Fruit fly (Drosophila melanogaster) whole organism, embryonic: Measurements from ENCODE around the gene CG13390.

ENCODE experiments used
- ATbp ChIP-seq: fragments of 200-800 bp; sonication (Bioruptor generic); optimal IDR thresholded peaks from 2 replicates; lab custom pipeline; 2017; ENCODE audit warnings: missing biosample characterization, mild to moderate bottlenecking, missing genetic modification characterization, missing genetic modification reagents
- Blimp-1 ChIP-seq: fragments of 200-800 bp; sonication (Bioruptor generic); optimal IDR thresholded peaks from 3 replicates; lab custom pipeline; 2018; ENCODE audit warnings: missing biosample characterization, missing genetic modification characterization, mild to moderate bottlenecking, moderate library complexity, missing genetic modification reagents
- CG10321 ChIP-seq: fragments of 200-800 bp; sonication (Bioruptor generic); IDR thresholded peaks from 2 replicates; pipeline ENCODE4 v1.3.6; 2022; ENCODE audit warnings: missing biosample characterization, missing genetic modification characterization
- CG10565 ChIP-seq: fragments of 200-800 bp; sonication (Bioruptor generic); optimal IDR thresholded peaks from 3 replicates; lab custom pipeline; 2016; ENCODE audit warnings: missing biosample characterization, mild to moderate bottlenecking, missing genetic modification characterization
- CG12744 ChIP-seq: fragments of 200-800 bp; sonication (Bioruptor generic); optimal IDR thresholded peaks from 2 replicates; lab custom pipeline; 2016; ENCODE audit warnings: missing biosample characterization, missing genetic modification characterization
- CG13624 ChIP-seq: fragments of 200-800 bp; sonication (Bioruptor generic); optimal IDR thresholded peaks from 2 replicates; lab custom pipeline; 2016; ENCODE audit warnings: missing biosample characterization, missing genetic modification characterization
- CG14441 ChIP-seq: fragments of 200-800 bp; sonication (Bioruptor generic); IDR thresholded peaks from 2 replicates; pipeline ENCODE4 v1.3.6; 2022; ENCODE audit warnings: missing biosample characterization, missing genetic modification characterization
- CG14667 ChIP-seq: fragments of 200-800 bp; sonication (Bioruptor generic); IDR thresholded peaks from 2 replicates; pipeline ENCODE4 v1.3.6; 2022; ENCODE audit warnings: missing biosample characterization, missing genetic modification characterization
- CG14860 ChIP-seq: fragments of 200-800 bp; sonication (Bioruptor generic); IDR thresholded peaks from 3 replicates; pipeline ENCODE4 v1.3.6; 2022; ENCODE audit warnings: missing biosample characterization, missing genetic modification characterization; ENCODE audit not compliant: partially characterized antibody
- CG17385 ChIP-seq: fragments of 200-800 bp; sonication (Bioruptor generic); optimal IDR thresholded peaks from 3 replicates; lab custom pipeline; 2018; ENCODE audit warnings: missing biosample characterization, mild to moderate bottlenecking, missing genetic modification characterization
- CG17802 ChIP-seq: fragments of 200-800 bp; sonication (Bioruptor generic); optimal IDR thresholded peaks from 2 replicates; lab custom pipeline; 2018; ENCODE audit warnings: missing biosample characterization, mild to moderate bottlenecking, missing genetic modification characterization, moderate library complexity
- CG17912 ChIP-seq: fragments of 200-800 bp; sonication (Bioruptor generic); optimal IDR thresholded peaks from 2 replicates; lab custom pipeline; 2018; ENCODE audit warnings: missing biosample characterization, mild to moderate bottlenecking, missing genetic modification characterization
- CG18619 ChIP-seq: fragments of 200-800 bp; sonication (Bioruptor generic); optimal IDR thresholded peaks from 3 replicates; lab custom pipeline; 2017; ENCODE audit warnings: missing biosample characterization, mild to moderate bottlenecking, missing genetic modification characterization
- CG2875 ChIP-seq: fragments of 200-800 bp; sonication (Bioruptor generic); optimal IDR thresholded peaks from 2 replicates; lab custom pipeline; 2017; ENCODE audit warnings: missing biosample characterization, mild to moderate bottlenecking, missing genetic modification characterization, missing genetic modification reagents
- CG30403 ChIP-seq: fragments of 200-800 bp; sonication (Bioruptor generic); optimal IDR thresholded peaks from 3 replicates; lab custom pipeline; 2016; ENCODE audit warnings: missing biosample characterization, missing genetic modification characterization
- CG30431 ChIP-seq: fragments of 200-800 bp; sonication (Bioruptor generic); optimal IDR thresholded peaks from 2 replicates; lab custom pipeline; 2017; ENCODE audit warnings: missing biosample characterization, missing genetic modification characterization
- CG32767 ChIP-seq: fragments of 200-800 bp; sonication (Bioruptor generic); IDR thresholded peaks from 2 replicates; pipeline ENCODE4 v1.3.6; 2022; ENCODE audit warnings: missing biosample characterization, missing genetic modification characterization
- CG4707 ChIP-seq: fragments of 200-800 bp; sonication (Bioruptor generic); optimal IDR thresholded peaks from 2 replicates; lab custom pipeline; 2018; ENCODE audit warnings: missing biosample characterization, mild to moderate bottlenecking, missing genetic modification characterization, moderate library complexity
- CG5180 ChIP-seq: fragments of 200-800 bp; sonication (Bioruptor generic); optimal IDR thresholded peaks from 3 replicates; lab custom pipeline; 2017; ENCODE audit warnings: missing biosample characterization, missing genetic modification characterization, mild to moderate bottlenecking, moderate library complexity, missing genetic modification reagents
- CG6272 ChIP-seq: fragments of 200-800 bp; sonication (Bioruptor generic); IDR thresholded peaks from 2 replicates; pipeline ENCODE4 v1.3.6; 2022; ENCODE audit warnings: missing biosample characterization, missing genetic modification characterization
- CG6854 ChIP-seq: fragments of 200-800 bp; sonication (Bioruptor generic); optimal IDR thresholded peaks from 3 replicates; lab custom pipeline; 2017; ENCODE audit warnings: missing biosample characterization, mild to moderate bottlenecking, missing genetic modification characterization
- CG8359 ChIP-seq: fragments of 200-800 bp; sonication (Bioruptor generic); optimal IDR thresholded peaks from 2 replicates; lab custom pipeline; 2017; ENCODE audit warnings: missing biosample characterization, mild to moderate bottlenecking, missing genetic modification characterization, borderline replicate concordance
- CG8924 ChIP-seq: fragments of 200-800 bp; optimal IDR thresholded peaks from 3 replicates; lab custom pipeline; 2019; ENCODE audit warnings: missing biosample characterization, mild to moderate bottlenecking, missing genetic modification characterization, moderate library complexity
- Camta ChIP-seq: fragments of 200-800 bp; sonication (Bioruptor generic); optimal IDR thresholded peaks from 2 replicates; lab custom pipeline; 2016; ENCODE audit warnings: missing biosample characterization, missing genetic modification characterization
- Dp ChIP-seq: fragments of 200-800 bp; sonication (Bioruptor generic); optimal IDR thresholded peaks from 2 replicates; lab custom pipeline; 2018; ENCODE audit warnings: missing biosample characterization, mild to moderate bottlenecking, missing genetic modification characterization, moderate library complexity
- Ets97D ChIP-seq: fragments of 200-800 bp; sonication (Bioruptor generic); optimal IDR thresholded peaks from 3 replicates; lab custom pipeline; 2016; ENCODE audit warnings: missing biosample characterization, missing genetic modification characterization
- HLH3B ChIP-seq: fragments of 200-800 bp; sonication (Bioruptor generic); IDR thresholded peaks from 2 replicates; pipeline ENCODE4 v1.3.6; 2022; ENCODE audit warnings: missing biosample characterization, missing genetic modification characterization
- Mad ChIP-seq: fragments of 200-800 bp; sonication (Bioruptor generic); optimal IDR thresholded peaks from 2 replicates; lab custom pipeline; 2016; ENCODE audit warnings: missing biosample characterization, missing genetic modification characterization
- Meics ChIP-seq: fragments of 200-800 bp; sonication (Bioruptor generic); optimal IDR thresholded peaks from 2 replicates; lab custom pipeline; 2017; ENCODE audit warnings: missing biosample characterization, mild to moderate bottlenecking, missing genetic modification characterization
- Myb ChIP-seq: fragments of 200-800 bp; sonication (Bioruptor generic); optimal IDR thresholded peaks from 2 replicates; lab custom pipeline; 2016; ENCODE audit warnings: missing biosample characterization, missing genetic modification characterization
- NFAT ChIP-seq: fragments of 200-800 bp; sonication (Bioruptor generic); IDR thresholded peaks from 2 replicates; pipeline ENCODE4 v1.3.6; 2022; ENCODE audit warnings: missing biosample characterization, missing genetic modification characterization
- Sry-β ChIP-seq: fragments of 200-800 bp; sonication (Bioruptor generic); optimal IDR thresholded peaks from 2 replicates; lab custom pipeline; 2018; ENCODE audit warnings: missing biosample characterization, mild to moderate bottlenecking, missing genetic modification characterization, moderate library complexity
- ap ChIP-seq: fragments of 200-800 bp; sonication (Bioruptor generic); IDR thresholded peaks from 2 replicates; pipeline ENCODE4 v1.3.6; 2022; ENCODE audit warnings: missing biosample characterization, missing genetic modification characterization
- az2 ChIP-seq: fragments of 200-800 bp; sonication (Bioruptor generic); optimal IDR thresholded peaks from 3 replicates; lab custom pipeline; 2016; ENCODE audit warnings: missing biosample characterization, missing genetic modification characterization
- bigmax ChIP-seq: fragments of 200-800 bp; sonication (Bioruptor generic); optimal IDR thresholded peaks from 2 replicates; lab custom pipeline; 2018; ENCODE audit warnings: missing biosample characterization, mild to moderate bottlenecking, missing genetic modification characterization
- cad ChIP-seq: fragments of >200 bp; optimal IDR thresholded peaks from 2 replicates; lab custom pipeline; 2017; ENCODE audit warnings: missing biosample characterization, missing genetic modification characterization
- cato ChIP-seq: fragments of 200-800 bp; sonication (Bioruptor generic); optimal IDR thresholded peaks from 2 replicates; lab custom pipeline; 2016; ENCODE audit warnings: missing biosample characterization, missing genetic modification characterization, borderline replicate concordance
- ci ChIP-seq: fragments of 200-800 bp; sonication (Bioruptor generic); IDR thresholded peaks from 3 replicates; pipeline ENCODE4 v1.3.6; 2022; ENCODE audit warnings: missing biosample characterization, missing genetic modification characterization
- corto ChIP-seq: fragments of 200-800 bp; sonication (Bioruptor generic); optimal IDR thresholded peaks from 2 replicates; lab custom pipeline; 2016; ENCODE audit warnings: missing biosample characterization, mild to moderate bottlenecking, missing genetic modification characterization, moderate library complexity
- dan ChIP-seq: fragments of 200-800 bp; sonication (Bioruptor generic); IDR thresholded peaks from 2 replicates; pipeline ENCODE4 v1.3.6; 2022; ENCODE audit warnings: missing biosample characterization, missing genetic modification characterization
- eve ChIP-seq, 2 experiments: fragments of >200 bp; optimal IDR thresholded peaks; 2 replicates each; lab custom pipeline; 2017; ENCODE audit warnings: missing biosample characterization in 2 of 2, missing genetic modification characterization in 2 of 2
- fd64A ChIP-seq: fragments of 200-800 bp; sonication (Bioruptor generic); optimal IDR thresholded peaks from 3 replicates; lab custom pipeline; 2018; ENCODE audit warnings: missing biosample characterization, mild to moderate bottlenecking, missing genetic modification characterization
- hkb ChIP-seq, 2 experiments: fragments of 200-800 bp in 1 of 2; fragments of >200 bp in 1 of 2; sonication (Bioruptor generic) in 1 of 2; IDR thresholded peaks in 1 of 2; optimal IDR thresholded peaks in 1 of 2; 2 replicates each; pipeline versions ENCODE4 v1.3.6 to Lab custom; 2017 to 2022; ENCODE audit warnings: missing biosample characterization in 1 of 2, missing genetic modification characterization in 1 of 2
- jigr1 ChIP-seq: fragments of 200-800 bp; sonication (Bioruptor generic); IDR thresholded peaks from 3 replicates; pipeline ENCODE4 v1.3.6; 2022; ENCODE audit warnings: missing biosample characterization, missing genetic modification characterization
- ken ChIP-seq: fragments of 200-800 bp; sonication (Bioruptor generic); IDR thresholded peaks from 3 replicates; pipeline ENCODE4 v1.3.6; 2022; ENCODE audit warnings: missing biosample characterization, missing genetic modification characterization
- run ChIP-seq: fragments of 200-800 bp; sonication (Bioruptor generic); optimal IDR thresholded peaks from 3 replicates; lab custom pipeline; 2018; ENCODE audit warnings: missing biosample characterization, mild to moderate bottlenecking, missing genetic modification characterization
- scrt ChIP-seq: fragments of 200-800 bp; sonication (Bioruptor generic); optimal IDR thresholded peaks from 2 replicates; lab custom pipeline; 2018; ENCODE audit warnings: missing biosample characterization, mild to moderate bottlenecking, missing genetic modification characterization, moderate library complexity
- sd ChIP-seq: fragments of 200-800 bp; sonication (Bioruptor generic); optimal IDR thresholded peaks from 3 replicates; lab custom pipeline; 2018; ENCODE audit warnings: missing biosample characterization, mild to moderate bottlenecking, missing genetic modification characterization, moderate library complexity
- tin ChIP-seq: fragments of 200-800 bp; sonication (Bioruptor generic); optimal IDR thresholded peaks from 3 replicates; lab custom pipeline; 2016; ENCODE audit warnings: missing biosample characterization, missing genetic modification characterization
- zf30C ChIP-seq: fragments of 200-800 bp; sonication (Bioruptor generic); optimal IDR thresholded peaks from 3 replicates; lab custom pipeline; 2018; ENCODE audit warnings: missing biosample characterization, mild to moderate bottlenecking, missing genetic modification characterization

Gene CG13390

dm6 chr2L:8384108-8384601 lies 7.6 kb upstream of the CG13390 start, which contains the start of the genes Dad1 and CG13384 (continued):
- TF ChIP-seq bigmax: no peak
- peak; percentile 90 for TF ChIP-seq CG14667 (GFP tag; lab: Robert Waterston, UW)
- TF ChIP-seq hkb (optimal IDR thresholded peaks at IDR 0.05; lab: Kevin White, UChicago): no peak
- TF ChIP-seq hkb (GFP tag; IDR thresholded peaks at IDR 0.05; lab: Robert Waterston, UW): peak; percentile 85
- TF ChIP-seq Meics: peak; percentile 95
- TF ChIP-seq CG14860 (GFP tag; lab: Robert Waterston, UW): no peak
- peak; percentile 30 for TF ChIP-seq Dp (GFP tag; lab: Kevin White, UChicago)
- TF ChIP-seq ap (GFP tag; lab: Robert Waterston, UW): peak; percentile 78
- peak; percentile 31 for TF ChIP-seq CG17912
- TF ChIP-seq CG30431: peak; percentile 69
- TF ChIP-seq CG30403 (GFP tag; lab: Kevin White, UChicago): peak; percentile 96
- TF ChIP-seq CG8924 (tag; lab: Kevin White, UChicago): peak; percentile 97
- peak; percentile 51 for TF ChIP-seq CG8359 (GFP tag; lab: Kevin White, UChicago)
- peak; percentile 79 for TF ChIP-seq CG10321 (GFP tag; lab: Robert Waterston, UW)
- TF ChIP-seq CG10565 (GFP tag; lab: Kevin White, UChicago): peak; percentile 38
- peak; percentile 85 for TF ChIP-seq scrt (GFP tag; lab: Kevin White, UChicago)
- no peak for TF ChIP-seq sd
- TF ChIP-seq CG14441: peak; percentile 87
- TF ChIP-seq eve (GFP tag; optimal IDR thresholded peaks at IDR 0.05; lab: Kevin White, UChicago): no peak
- peak; percentile 77 for TF ChIP-seq CG12744 (GFP tag; lab: Kevin White, UChicago)
- TF ChIP-seq CG13624 (GFP tag; lab: Kevin White, UChicago): peak; percentile 44
- peak; percentile 84 for TF ChIP-seq cato (GFP tag; lab: Kevin White, UChicago)
- peak; percentile 73; the same call in 2 of the 3 replicates for TF ChIP-seq jigr1 (GFP tag; lab: Robert Waterston, UW)
- TF ChIP-seq tin (GFP tag; lab: Kevin White, UChicago): peak; percentile 91
- peak; percentile 6 for TF ChIP-seq zf30C (GFP tag; lab: Kevin White, UChicago)
- TF ChIP-seq CG17385 (GFP tag; lab: Kevin White, UChicago): peak; percentile 92
- no peak for TF ChIP-seq fd64A (GFP tag; lab: Kevin White, UChicago)
- peak; percentile 86 for TF ChIP-seq corto (GFP tag; lab: Kevin White, UChicago)
- peak; percentile 44 for TF ChIP-seq Sry-β (GFP tag; lab: Kevin White, UChicago)
- peak; percentile 88 for TF ChIP-seq Blimp-1 (GFP tag; lab: Kevin White, UChicago)
- peak; percentile 28 for TF ChIP-seq Myb
- TF ChIP-seq cad: no peak
- TF ChIP-seq Camta (GFP tag; lab: Kevin White, UChicago): peak; percentile 56
- peak; percentile 55 for TF ChIP-seq Ets97D
- peak; percentile 69 for TF ChIP-seq CG5180
- TF ChIP-seq CG6272: peak; percentile 90
- peak; percentile 66 for TF ChIP-seq CG2875 (GFP tag; lab: Kevin White, UChicago)
- peak; percentile 81 for TF ChIP-seq NFAT (GFP tag; lab: Robert Waterston, UW)
- TF ChIP-seq CG32767 (GFP tag; lab: Robert Waterston, UW): peak; percentile 86
- peak; percentile 92 for TF ChIP-seq az2 (GFP tag; lab: Kevin White, UChicago)
- peak; percentile 88 for TF ChIP-seq HLH3B
- peak; percentile 83 for TF ChIP-seq run (tag; lab: Kevin White, UChicago)
- peak; percentile 81 for TF ChIP-seq ken (GFP tag; lab: Robert Waterston, UW)
- TF ChIP-seq dan (GFP tag; lab: Robert Waterston, UW): peak; percentile 63
- 0 out of 3 replicates have a peak, but pooled peaks have one; percentile 48 for TF ChIP-seq ci
- TF ChIP-seq CG6854 (GFP tag; lab: Kevin White, UChicago): peak; percentile 88
- peak; percentile 24 for TF ChIP-seq CG4707 (GFP tag; lab: Kevin White, UChicago)
- peak; percentile 67 for TF ChIP-seq Mad (GFP tag; lab: Kevin White, UChicago)
- peak; percentile 28 for TF ChIP-seq CG17802 (tag; lab: Kevin White, UChicago)
- peak; percentile 93 for TF ChIP-seq CG18619 (GFP tag; lab: Kevin White, UChicago)
- TF ChIP-seq ATbp (GFP tag; lab: Kevin White, UChicago): peak; percentile 84
